Worm (Caenorhabditis elegans) whole organism, L4/young adult: ENCODE data around the gene F11D11.4.

Experiments
- W03F9.2 ChIP-seq: fragments of 150-350 bp; optimal IDR thresholded peaks from 2 replicates; lab custom pipeline; 2014; ENCODE audit warnings: missing biosample characterization, missing genetic modification characterization
- dao-5 ChIP-seq: sonication (generic microtip); optimal IDR thresholded peaks from 2 replicates; lab custom pipeline; 2016; ENCODE audit warnings: missing genotype, missing genetic modification characterization, moderate library complexity, missing compliant biosample characterization
- him-1 ChIP-seq: sonication (generic microtip); optimal IDR thresholded peaks from 2 replicates; lab custom pipeline; 2016; ENCODE audit warnings: missing genotype, missing genetic modification reagents, missing genetic modification characterization, missing compliant biosample characterization

ce11 chrV:18734381-18734780 is 26.8 kb upstream of the F11D11.4 start, which contains the start of gene scl-20:
- TF ChIP-seq dao-5 (tag; lab: Kevin White, UChicago) (no peak), W03F9.2 (tag; lab: Kevin White, UChicago) (no peak), him-1 (tag; lab: Kevin White, UChicago) (no peak)
